Worm (Caenorhabditis elegans): ENCODE results near the gene F54C9.14.

The F54C9.14 gene

ce11 chrII:8551100-8551499, 11.0 kb upstream of the F54C9.14 start:
- TF ChIP-seq nhr-76 (tag; optimal IDR thresholded peaks at IDR 0.05) (no peak), lin-14 (GFP tag; optimal IDR thresholded peaks at IDR 0.05) (peak; percentile 50), fkh-10 (GFP tag; optimal IDR thresholded peaks at IDR 0.05) (peak; percentile 91)

- no peak for TF ChIP-seq efl-1 (optimal IDR thresholded peaks at IDR 0.05)
- no peak for TF ChIP-seq efl-1 (GFP tag; optimal IDR thresholded peaks at IDR 0.05 in 1 of 2)
- TF ChIP-seq hlh-4 (tag; optimal IDR thresholded peaks at IDR 0.05) = peak; percentile 92
- TF ChIP-seq nhr-71 (tag; optimal IDR thresholded peaks at IDR 0.05) = peak; percentile 27
Measured at ce11 chrII:8554568-8554967, 7.5 kb upstream of the F54C9.14 start.

- no peak for TF ChIP-seq zip-4 (GFP tag; optimal IDR thresholded peaks at IDR 0.05)
- TF ChIP-seq dsc-1 (tag; optimal IDR thresholded peaks at IDR 0.05) = no peak
- no peak for TF ChIP-seq mef-2 (tag; optimal IDR thresholded peaks at IDR 0.05)
- no peak for TF ChIP-seq ceh-63 (GFP tag; optimal IDR thresholded peaks at IDR 0.05)
- TF ChIP-seq lin-35 (GFP tag; optimal IDR thresholded peaks at IDR 0.05) = no peak
- TF ChIP-seq elt-3 (tag; optimal IDR thresholded peaks at IDR 0.05) = no peak
- TF ChIP-seq blmp-1 (tag; optimal IDR thresholded peaks at IDR 0.05) = no peak
- TF ChIP-seq rnt-1 (tag; optimal IDR thresholded peaks at IDR 0.05) = no peak
- no peak for TF ChIP-seq elt-2 (tag; optimal IDR thresholded peaks at IDR 0.05)
- TF ChIP-seq skn-1 (tag; optimal IDR thresholded peaks at IDR 0.05) = no peak
- TF ChIP-seq ceh-90 (tag; optimal IDR thresholded peaks at IDR 0.05) = no peak
- TF ChIP-seq tbx-2 (tag; optimal IDR thresholded peaks at IDR 0.05) = no peak
- TF ChIP-seq sup-37 (GFP tag; optimal IDR thresholded peaks at IDR 0.05) = no peak
- TF ChIP-seq nhr-71 (tag; optimal IDR thresholded peaks at IDR 0.05) = no peak
- no peak for TF ChIP-seq F16B12.6 (tag; optimal IDR thresholded peaks at IDR 0.05)
- no peak for TF ChIP-seq jun-1 (tag; optimal IDR thresholded peaks at IDR 0.05)
- no peak for TF ChIP-seq nhr-12 (tag; optimal IDR thresholded peaks at IDR 0.05)
Measured at ce11 chrII:8556166-8556565, 5.9 kb upstream of the F54C9.14 start, which contains the start of gene glb-27. TSS of gene glb-27 (minus strand) at chrII:8556266.

ce11 chrII:8559188-8559587, 2.9 kb upstream of the F54C9.14 start:
- peak; percentile 18 for TF ChIP-seq nhr-47 (tag; optimal IDR thresholded peaks at IDR 0.05)
- no peak for TF ChIP-seq efl-3 (GFP tag; optimal IDR thresholded peaks at IDR 0.05)
- TF ChIP-seq swsn-7 (tag; optimal IDR thresholded peaks at IDR 0.05) = peak; percentile 12
- TF ChIP-seq lin-14 (GFP tag; optimal IDR thresholded peaks at IDR 0.05) = peak; percentile 46
- TF ChIP-seq tlp-1 (tag; optimal IDR thresholded peaks at IDR 0.05) = no peak
- peak; percentile 98 for TF ChIP-seq fkh-10 (GFP tag; optimal IDR thresholded peaks at IDR 0.05)
- peak; percentile 43 for TF ChIP-seq ces-1 (GFP tag; optimal IDR thresholded peaks at IDR 0.05)
- TF ChIP-seq pqm-1 (tag; optimal IDR thresholded peaks at IDR 0.05) = no peak
- peak; percentile 6 for TF ChIP-seq dsc-1 (tag; optimal IDR thresholded peaks at IDR 0.05)
- TF ChIP-seq ets-5 (GFP tag; IDR thresholded peaks at IDR 0.05) = no peak
- TF ChIP-seq snu-23 (GFP tag; optimal IDR thresholded peaks at IDR 0.05) = peak; percentile 13
- peak; percentile 9 for TF ChIP-seq nhr-71 (tag; optimal IDR thresholded peaks at IDR 0.05)
- no peak for TF ChIP-seq tbx-2 (tag; optimal IDR thresholded peaks at IDR 0.05)

- TF ChIP-seq ceh-8 (GFP tag; optimal IDR thresholded peaks at IDR 0.05) = peak; percentile 95
- TF ChIP-seq dpl-1 (GFP tag; optimal IDR thresholded peaks at IDR 0.05) = peak; percentile 94 to 97 (median 95)
- no peak for TF ChIP-seq hlh-17 (GFP tag; optimal IDR thresholded peaks at IDR 0.05; ENCODE audit: borderline replicate concordance)
- peak; percentile 99 for TF ChIP-seq nhr-47 (tag; optimal IDR thresholded peaks at IDR 0.05)
- TF ChIP-seq ceh-90 (tag; optimal IDR thresholded peaks at IDR 0.05) = peak; percentile 9
- TF ChIP-seq Y116A8C.19 (tag; optimal IDR thresholded peaks at IDR 0.05; ENCODE audit: borderline replicate concordance) = no peak
- TF ChIP-seq dsc-1 (tag; optimal IDR thresholded peaks at IDR 0.05) = peak; percentile 99
- TF ChIP-seq unc-30 (tag; optimal IDR thresholded peaks at IDR 0.05) = no peak
- TF ChIP-seq fkh-4 (tag; optimal IDR thresholded peaks at IDR 0.05; ENCODE audit: borderline replicate concordance) = peak; percentile 71
- TF ChIP-seq blmp-1 (tag; optimal IDR thresholded peaks at IDR 0.05) = peak; percentile 97
- peak; percentile 98 for TF ChIP-seq egl-13 (tag; optimal IDR thresholded peaks at IDR 0.05)
- peak; percentile 97 for TF ChIP-seq mef-2 (tag; optimal IDR thresholded peaks at IDR 0.05)
- no peak for TF ChIP-seq sptf-1 (tag; optimal IDR thresholded peaks at IDR 0.05)
- peak; percentile 93 for TF ChIP-seq aly-2 (tag; optimal IDR thresholded peaks at IDR 0.05)
- TF ChIP-seq fkh-8 (tag; optimal IDR thresholded peaks at IDR 0.05) = peak; percentile 100
- TF ChIP-seq ceh-88 (GFP tag; IDR thresholded peaks at IDR 0.05) = peak; percentile 97
- TF ChIP-seq swsn-7 (tag; optimal IDR thresholded peaks at IDR 0.05) = peak; percentile 99
- TF ChIP-seq irx-1 (tag; optimal IDR thresholded peaks at IDR 0.05) = peak; percentile 96
- TF ChIP-seq pag-3 (tag; optimal IDR thresholded peaks at IDR 0.05; ENCODE audit: borderline replicate concordance, insufficient read depth) = peak; percentile 69
- peak; percentile 93 for TF ChIP-seq nhr-11 (tag; optimal IDR thresholded peaks at IDR 0.05)
Measured at ce11 chrII:8561227-8561626, 875 bp upstream of the F54C9.14 start, which contains the start of gene iff-2. TSS of gene iff-2 (minus strand) at chrII:8561367.
